Fruit fly (Drosophila melanogaster) whole organism, embryonic: Measurements from ENCODE around the gene CG14684.

Experiments
- Atf3 ChIP-seq: fragments of 200-800 bp; sonication (Bioruptor generic); optimal IDR thresholded peaks from 3 replicates; lab custom pipeline; 2016; ENCODE audit warnings: missing biosample characterization, missing genetic modification characterization
- B-H1 ChIP-seq: fragments of 200-800 bp; sonication (Bioruptor generic); IDR thresholded peaks from 3 replicates; pipeline ENCODE4 v1.3.6; 2022; ENCODE audit warnings: missing biosample characterization, missing genetic modification characterization
- CG10543 ChIP-seq: fragments of 200-800 bp; sonication (Bioruptor generic); optimal IDR thresholded peaks from 3 replicates; lab custom pipeline; 2017; ENCODE audit warnings: missing biosample characterization, mild to moderate bottlenecking, missing genetic modification characterization, moderate library complexity
- CG14710 ChIP-seq: fragments of 200-800 bp; sonication (Bioruptor generic); optimal IDR thresholded peaks from 3 replicates; lab custom pipeline; 2019; ENCODE audit warnings: missing biosample characterization, mild to moderate bottlenecking, missing genetic modification characterization, moderate library complexity
- CG15479 ChIP-seq: fragments of 200-800 bp; sonication (Bioruptor generic); optimal IDR thresholded peaks from 3 replicates; lab custom pipeline; 2019; ENCODE audit warnings: missing biosample characterization, mild to moderate bottlenecking, missing genetic modification characterization, moderate library complexity
- CG2116 ChIP-seq: fragments of 200-800 bp; sonication (Bioruptor generic); optimal IDR thresholded peaks from 3 replicates; lab custom pipeline; 2018; ENCODE audit warnings: missing biosample characterization, mild to moderate bottlenecking, missing genetic modification characterization
- CG2199 ChIP-seq: fragments of 200-800 bp; sonication (Bioruptor generic); IDR thresholded peaks from 3 replicates; pipeline ENCODE4 v1.3.6; 2022; ENCODE audit warnings: missing biosample characterization, missing genetic modification characterization
- CG31388 ChIP-seq: fragments of 200-800 bp; sonication (Bioruptor generic); optimal IDR thresholded peaks from 2 replicates; lab custom pipeline; 2016; ENCODE audit warnings: missing biosample characterization, missing genetic modification characterization
- CG6254 ChIP-seq: fragments of 200-800 bp; sonication (Bioruptor generic); optimal IDR thresholded peaks from 3 replicates; lab custom pipeline; 2017; ENCODE audit warnings: mild to moderate bottlenecking, missing biosample characterization, missing genetic modification reagents, missing genetic modification characterization
- D ChIP-seq, 2 experiments: fragments of 200-800 bp in 1 of 2; fragments of >200 bp in 1 of 2; sonication (Bioruptor generic) in 1 of 2; optimal IDR thresholded peaks; 2 replicates in 1 of 2; 3 replicates in 1 of 2; lab custom pipeline; 2017; ENCODE audit warnings: mild to moderate bottlenecking in 1 of 2, missing biosample characterization in 1 of 2, missing genetic modification characterization in 1 of 2, missing genetic modification reagents in 1 of 2
- Ets65A ChIP-seq: fragments of 200-800 bp; sonication (Bioruptor generic); peaks from one replicate; lab custom pipeline; 2016; ENCODE audit warnings: missing biosample characterization, missing genetic modification characterization
- MTF-1 ChIP-seq: fragments of 200-800 bp; sonication (Bioruptor generic); optimal IDR thresholded peaks from 2 replicates; lab custom pipeline; 2018; ENCODE audit warnings: missing biosample characterization, mild to moderate bottlenecking, missing genetic modification characterization, borderline replicate concordance
- Med ChIP-seq: fragments of 200-800 bp; sonication (Bioruptor generic); peaks from one replicate; lab custom pipeline; 2016; ENCODE audit warnings: missing biosample characterization, missing genetic modification characterization, mild to moderate bottlenecking, inconsistent platforms, moderate library complexity
- NC2α ChIP-seq: fragments of 200-800 bp; sonication (Bioruptor generic); optimal IDR thresholded peaks from 2 replicates; lab custom pipeline; 2016; ENCODE audit warnings: missing biosample characterization, missing genetic modification characterization
- NC2β ChIP-seq: fragments of 200-800 bp; sonication (Bioruptor generic); optimal IDR thresholded peaks from 2 replicates; lab custom pipeline; 2016; ENCODE audit warnings: missing biosample characterization, missing genetic modification characterization
- Nf-YC ChIP-seq: fragments of 200-800 bp; optimal IDR thresholded peaks from 3 replicates; lab custom pipeline; 2019; ENCODE audit warnings: missing biosample characterization, mild to moderate bottlenecking, missing genetic modification characterization, moderate library complexity
- Sox100B ChIP-seq: fragments of 200-800 bp; sonication (Bioruptor generic); optimal IDR thresholded peaks from 3 replicates; lab custom pipeline; 2018; ENCODE audit warnings: missing biosample characterization, mild to moderate bottlenecking, missing genetic modification characterization
- amos ChIP-seq: fragments of 200-800 bp; sonication (Bioruptor generic); IDR thresholded peaks from 2 replicates; pipeline ENCODE4 v1.3.6; 2022; ENCODE audit warnings: missing biosample characterization, missing genetic modification characterization; ENCODE audit not compliant: partially characterized antibody
- ash1 ChIP-seq: fragments of 200-800 bp; sonication (Bioruptor generic); optimal IDR thresholded peaks from 2 replicates; lab custom pipeline; 2018; ENCODE audit warnings: missing biosample characterization, mild to moderate bottlenecking, missing genetic modification characterization
- chm ChIP-seq: fragments of 200-800 bp; sonication (Bioruptor generic); IDR thresholded peaks from 2 replicates; pipeline ENCODE4 v1.3.6; 2022; ENCODE audit warnings: missing biosample characterization, missing genetic modification characterization
- gro ChIP-seq: fragments of 200-800 bp; sonication (Bioruptor generic); optimal IDR thresholded peaks from 2 replicates; lab custom pipeline; 2016; ENCODE audit warnings: missing biosample characterization, missing genetic modification characterization
- hkb ChIP-seq, 2 experiments: fragments of 200-800 bp in 1 of 2; fragments of >200 bp in 1 of 2; sonication (Bioruptor generic) in 1 of 2; IDR thresholded peaks in 1 of 2; optimal IDR thresholded peaks in 1 of 2; 2 replicates each; pipeline versions ENCODE4 v1.3.6 to Lab custom; 2017 to 2022; ENCODE audit warnings: missing biosample characterization in 1 of 2, missing genetic modification characterization in 1 of 2
- lov ChIP-seq, 2 experiments: fragments of 200-800 bp in 1 of 2; fragments of >200 bp in 1 of 2; sonication (Bioruptor generic) in 1 of 2; IDR thresholded peaks in 1 of 2; optimal IDR thresholded peaks in 1 of 2; 2 replicates in 1 of 2; 3 replicates in 1 of 2; pipeline versions ENCODE4 v1.3.6 to Lab custom; 2017 to 2022; ENCODE audit warnings: missing biosample characterization in 1 of 2, missing genetic modification characterization in 1 of 2
- mam ChIP-seq: fragments of 200-800 bp; sonication (Bioruptor generic); optimal IDR thresholded peaks from 3 replicates; lab custom pipeline; 2016; ENCODE audit warnings: missing biosample characterization, missing genetic modification characterization
- mld ChIP-seq: fragments of 200-800 bp; sonication (Bioruptor generic); IDR thresholded peaks from 3 replicates; pipeline ENCODE4 v1.3.6; 2022; ENCODE audit warnings: missing biosample characterization, missing genetic modification characterization; ENCODE audit not compliant: partially characterized antibody
- pb ChIP-seq: fragments of 200-800 bp; sonication (Bioruptor generic); optimal IDR thresholded peaks from 3 replicates; lab custom pipeline; 2016; ENCODE audit warnings: missing biosample characterization, missing genetic modification characterization
- prd ChIP-seq, 3 experiments: fragments of >200 bp in 2 of 3; fragments of 200-800 bp in 1 of 3; sonication (Bioruptor generic) in 1 of 3; optimal IDR thresholded peaks in 2 of 3; IDR thresholded peaks in 1 of 3; 2 replicates in 2 of 3; 3 replicates in 1 of 3; pipeline versions ENCODE4 v1.3.6 to Lab custom; 2017 to 2022; ENCODE audit warnings: missing biosample characterization in 1 of 3, missing genetic modification characterization in 1 of 3
- sens ChIP-seq: fragments of 200-800 bp; sonication (Bioruptor generic); peaks from one replicate; lab custom pipeline; 2016; ENCODE audit warnings: missing biosample characterization, missing genetic modification characterization
- shn ChIP-seq: fragments of 200-800 bp; sonication (Bioruptor generic); optimal IDR thresholded peaks from 3 replicates; lab custom pipeline; 2016; ENCODE audit warnings: missing biosample characterization, missing genetic modification characterization
- sna ChIP-seq: fragments of 200-800 bp; sonication (Bioruptor generic); IDR thresholded peaks from 2 replicates; pipeline ENCODE4 v1.3.6; 2022; ENCODE audit warnings: missing biosample characterization, missing genetic modification characterization; ENCODE audit not compliant: partially characterized antibody
- tll ChIP-seq, 2 experiments: fragments of 200-800 bp in 1 of 2; fragments of >200 bp in 1 of 2; sonication (Bioruptor generic) in 1 of 2; optimal IDR thresholded peaks; 2 replicates each; lab custom pipeline; 2017 to 2019; ENCODE audit warnings: missing biosample characterization in 2 of 2, missing genetic modification characterization in 2 of 2, mild to moderate bottlenecking in 1 of 2, moderate library complexity in 1 of 2
- trh ChIP-seq: fragments of 200-800 bp; sonication (Bioruptor generic); optimal IDR thresholded peaks from 2 replicates; lab custom pipeline; 2016; ENCODE audit warnings: missing biosample characterization, missing genetic modification characterization
- zen ChIP-seq: fragments of 200-800 bp; sonication (Bioruptor generic); optimal IDR thresholded peaks from 3 replicates; lab custom pipeline; 2018; ENCODE audit warnings: missing biosample characterization, mild to moderate bottlenecking, missing genetic modification characterization, moderate library complexity

CG14684 gene

DNA sequence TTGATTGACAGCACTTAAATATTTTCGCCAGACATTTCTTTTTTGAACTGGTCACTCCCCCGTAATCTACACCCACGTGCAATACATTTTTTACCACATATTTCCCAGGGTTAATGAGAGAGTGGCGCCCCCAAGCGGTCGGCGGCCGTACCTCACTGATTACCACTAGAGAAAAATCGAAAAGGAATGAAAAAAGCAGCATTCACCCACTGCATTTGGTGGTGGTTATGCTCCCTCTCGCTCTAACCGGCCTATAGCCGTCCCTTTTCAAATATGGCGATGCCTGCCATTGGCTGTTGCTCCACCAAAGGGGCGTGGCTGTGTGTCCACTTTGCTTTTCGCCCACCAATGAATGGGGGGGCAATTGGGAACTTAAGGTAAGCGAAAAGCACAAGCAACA lies 41.8 kb upstream of the CG14684 start (continued):
- peak; percentile 42 for TF ChIP-seq CG10543

- TF ChIP-seq zen (tag; lab: Kevin White, UChicago): peak; percentile 49
- peak; percentile 74 for TF ChIP-seq D (optimal IDR thresholded peaks at IDR 0.05; lab: Kevin White, UChicago)
- TF ChIP-seq D (GFP tag; optimal IDR thresholded peaks at IDR 0.05; lab: Kevin White, UChicago): no peak
- no peak for TF ChIP-seq prd (optimal IDR thresholded peaks at IDR 0.05; lab: Kevin White, UChicago)
- TF ChIP-seq prd (GFP tag; IDR thresholded peaks at IDR 0.05; lab: Robert Waterston, UW): 0 out of 3 replicates have a peak, but pooled peaks have one; percentile 13
- TF ChIP-seq CG6254: no peak
- peak in 1 of 2 experiments; percentile 99 for TF ChIP-seq tll (GFP tag; optimal IDR thresholded peaks at IDR 0.05; lab: Kevin White, UChicago)
- no peak for TF ChIP-seq MTF-1 (GFP tag; lab: Kevin White, UChicago)
Measured at dm6 chr3R:10667964-10668363, 38.8 kb upstream of the CG14684 start.

- TF ChIP-seq CG14710 (no peak), shn (GFP tag; lab: Kevin White, UChicago) (no peak), CG2199 (GFP tag; lab: Robert Waterston, UW) (no peak), pb (no peak), gro (GFP tag; lab: Kevin White, UChicago) (no peak), trh (GFP tag; lab: Kevin White, UChicago) (no peak)
Measured at dm6 chr3R:10669950-10670349, 36.8 kb upstream of the CG14684 start.

dm6 chr3R:10672680-10673079 lies 34.1 kb upstream of the CG14684 start:
- TF ChIP-seq sens (GFP tag; lab: Kevin White, UChicago) (peak; percentile 51), Nf-YC (no peak), mam (GFP tag; lab: Kevin White, UChicago) (no peak), lov (optimal IDR thresholded peaks at IDR 0.05; lab: Kevin White, UChicago) (no peak), lov (GFP tag; IDR thresholded peaks at IDR 0.05; lab: Robert Waterston, UW) (no peak), B-H1 (GFP tag; lab: Robert Waterston, UW) (no peak)

DNA sequence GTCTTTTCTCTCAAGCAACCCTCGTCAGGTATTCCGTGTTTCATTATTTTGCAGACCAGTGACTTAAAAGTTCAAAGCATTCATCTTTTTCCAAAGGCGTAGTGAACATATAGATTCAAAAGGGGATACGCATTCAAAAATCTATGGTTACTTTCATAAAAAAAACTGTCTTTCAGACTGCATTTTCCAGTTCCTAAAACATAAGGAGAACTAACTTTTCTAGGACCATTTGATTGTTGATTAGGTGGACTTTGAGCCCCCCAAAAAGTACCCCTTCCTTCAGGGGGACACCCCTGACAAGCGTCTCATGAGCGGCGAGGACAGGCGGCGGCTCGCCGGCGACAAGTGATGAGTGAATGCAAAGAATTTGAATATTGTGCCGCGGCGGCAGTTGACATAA lies 33.2 kb upstream of the CG14684 start:
- TF ChIP-seq NC2α (GFP tag; lab: Kevin White, UChicago): no peak
- TF ChIP-seq hkb (optimal IDR thresholded peaks at IDR 0.05; lab: Kevin White, UChicago): no peak
- 0 out of 2 replicates have a peak, but pooled peaks have one; percentile 33 for TF ChIP-seq hkb (GFP tag; IDR thresholded peaks at IDR 0.05; lab: Robert Waterston, UW)
- no peak for TF ChIP-seq sna (GFP tag; lab: Robert Waterston, UW)
- TF ChIP-seq Med (GFP tag; lab: Kevin White, UChicago): peak; percentile 41
- TF ChIP-seq CG6254: no peak
- no peak for TF ChIP-seq CG31388 (GFP tag; lab: Kevin White, UChicago)
- TF ChIP-seq Sox100B: no peak
- no peak for TF ChIP-seq CG15479 (GFP tag; lab: Kevin White, UChicago)
- TF ChIP-seq ash1: no peak
- TF ChIP-seq Atf3: no peak
- TF ChIP-seq mld (GFP tag; lab: Robert Waterston, UW): no peak
- peak; percentile 26; the same call in 1 of the 2 replicates for TF ChIP-seq chm (GFP tag; lab: Robert Waterston, UW)
- TF ChIP-seq sens (GFP tag; lab: Kevin White, UChicago): no peak
- TF ChIP-seq Ets65A: no peak
- TF ChIP-seq CG2116 (GFP tag; lab: Kevin White, UChicago): no peak
- no peak for TF ChIP-seq amos
- TF ChIP-seq NC2β (GFP tag; lab: Kevin White, UChicago): no peak
- TF ChIP-seq, all 482 proteins: peak for 3
